Worm (Caenorhabditis elegans): ENCODE results near the gene pde-4.

- TF ChIP-seq pha-4 (tag; optimal IDR thresholded peaks at IDR 0.05) (no peak), tbx-2 (tag; optimal IDR thresholded peaks at IDR 0.05) (no peak), hlh-30 (tag; optimal IDR thresholded peaks at IDR 0.05; ENCODE audit: insufficient read depth) (no peak), pqm-1 (tag; optimal IDR thresholded peaks at IDR 0.05) (no peak), F13H6.1 (tag; optimal IDR thresholded peaks at IDR 0.05) (no peak), ama-1 (optimal IDR thresholded peaks at IDR 0.05) (no peak), nhr-11 (tag; optimal IDR thresholded peaks at IDR 0.05) (no peak)
Measured at ce11 chrII:7684589-7684988, 33.5 kb upstream of the pde-4 start, which contains the start of gene F18A1.1.

All from whole organism, late embryonic.